Worm (Caenorhabditis elegans) whole organism, L4 larva: ENCODE measurements around the gene T26H5.8.

Experiments
- aly-2 ChIP-seq: sonication (generic microtip); optimal IDR thresholded peaks from 2 replicates; lab custom pipeline; 2018; ENCODE audit warnings: missing biosample characterization, missing genetic modification characterization
- ces-1 ChIP-seq: fragments of 150-350 bp; sonication (generic microtip); optimal IDR thresholded peaks from 4 replicates; lab custom pipeline; 2014; ENCODE audit warnings: missing biosample characterization, missing genetic modification reagents, missing genetic modification characterization
- egl-27 ChIP-seq: sonication (generic microtip); optimal IDR thresholded peaks from 3 replicates; lab custom pipeline; 2017; ENCODE audit warnings: missing biosample characterization, missing genetic modification reagents, missing genetic modification characterization
- fkh-10 ChIP-seq: fragments of 150-350 bp; optimal IDR thresholded peaks from 2 replicates; lab custom pipeline; 2014; ENCODE audit warnings: missing biosample characterization, missing genetic modification reagents, missing genetic modification characterization
- lim-7 ChIP-seq: fragments of 200-800 bp; sonication (Bioruptor generic); IDR thresholded peaks from 2 replicates; pipeline ENCODE4 v1.3.6; 2022; ENCODE audit warnings: missing genetic modification characterization, missing compliant biosample characterization
- lin-13 ChIP-seq: fragments of 150-350 bp; optimal IDR thresholded peaks from 2 replicates; lab custom pipeline; 2014; ENCODE audit warnings: missing biosample characterization, missing genetic modification reagents, missing genetic modification characterization
- lir-3 ChIP-seq: sonication (generic microtip); optimal IDR thresholded peaks from 2 replicates; lab custom pipeline; 2016; ENCODE audit warnings: mild to moderate bottlenecking, missing genetic modification characterization, missing compliant biosample characterization
- snpc-4 ChIP-seq: fragments of 150-350 bp; optimal IDR thresholded peaks from 2 replicates; lab custom pipeline; 2014; ENCODE audit warnings: missing biosample characterization, missing genetic modification characterization

DNA sequence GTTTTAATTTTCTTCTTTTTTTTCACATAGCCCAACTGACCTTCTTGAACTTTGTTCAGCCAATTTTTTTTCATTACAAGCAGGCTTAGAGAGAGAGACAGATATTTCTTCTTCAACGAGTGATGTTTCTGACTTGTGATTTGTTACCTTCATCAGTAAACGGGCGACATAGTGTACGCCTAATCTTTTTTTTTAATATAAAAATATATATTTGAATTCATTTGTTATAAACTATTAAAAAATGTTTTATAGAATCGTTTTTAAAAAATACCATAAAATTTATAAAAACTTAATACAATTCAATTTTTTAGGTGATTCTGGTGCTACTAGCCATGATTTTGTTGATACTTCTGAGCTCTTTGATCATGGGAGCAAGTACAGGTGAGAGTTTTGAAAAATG lies 14.7 kb downstream of the T26H5.8 start, which contains the start of gene T06E6.10:
- no peak for TF ChIP-seq lir-3
- no peak for TF ChIP-seq lin-13 (GFP tag; lab: Kevin White, UChicago)
- TF ChIP-seq aly-2 (tag; lab: Kevin White, UChicago) = no peak
- TF ChIP-seq fkh-10 (GFP tag; lab: Kevin White, UChicago) = no peak
- no peak for TF ChIP-seq ces-1
- no peak for TF ChIP-seq egl-27 (tag; lab: Kevin White, UChicago)
- TF ChIP-seq snpc-4 (tag; lab: Kevin White, UChicago) = no peak
- no peak for TF ChIP-seq lim-7 (GFP tag; lab: Robert Waterston, UW)
